Fruit fly (Drosophila melanogaster) whole organism, adult: ENCODE measurements around the gene CG12560.

Experiments used
- CG11617 ChIP-seq: fragments of 200-800 bp; sonication (Bioruptor generic); optimal IDR thresholded peaks from 2 replicates; lab custom pipeline; 2017; ENCODE audit warnings: mild to moderate bottlenecking, missing biosample characterization, missing genetic modification reagents, missing genetic modification characterization
- CG12768 ChIP-seq: fragments of 200-800 bp; sonication (Bioruptor generic); optimal IDR thresholded peaks from 2 replicates; lab custom pipeline; 2017; ENCODE audit warnings: missing biosample characterization, missing genetic modification characterization, mild to moderate bottlenecking, moderate library complexity, missing genetic modification reagents
- CG14711 ChIP-seq: fragments of 200-800 bp; sonication (Bioruptor generic); optimal IDR thresholded peaks from 2 replicates; lab custom pipeline; 2018; ENCODE audit warnings: missing biosample characterization, mild to moderate bottlenecking, missing genetic modification characterization, moderate library complexity
- CG1620 ChIP-seq: fragments of 200-800 bp; sonication (Bioruptor generic); optimal IDR thresholded peaks from 2 replicates; lab custom pipeline; 2016; ENCODE audit warnings: missing biosample characterization, missing genetic modification characterization
- CG33017 ChIP-seq: fragments of 200-800 bp; sonication (Bioruptor generic); optimal IDR thresholded peaks from 2 replicates; lab custom pipeline; 2018; ENCODE audit warnings: missing biosample characterization, mild to moderate bottlenecking, missing genetic modification characterization, moderate library complexity
- CG5204 ChIP-seq: fragments of 200-800 bp; sonication (Bioruptor generic); optimal IDR thresholded peaks from 2 replicates; lab custom pipeline; 2016; ENCODE audit warnings: missing biosample characterization, missing genetic modification characterization
- CG7045 ChIP-seq: fragments of 200-800 bp; sonication (Bioruptor generic); optimal IDR thresholded peaks from 2 replicates; lab custom pipeline; 2017; ENCODE audit warnings: missing biosample characterization, mild to moderate bottlenecking, missing genetic modification characterization
- CG7101 ChIP-seq: fragments of 200-800 bp; sonication (Bioruptor generic); optimal IDR thresholded peaks from 2 replicates; lab custom pipeline; 2018; ENCODE audit warnings: missing biosample characterization, mild to moderate bottlenecking, missing genetic modification characterization, moderate library complexity
- Clk ChIP-seq: fragments of 200-800 bp; sonication (Bioruptor generic); optimal IDR thresholded peaks from 2 replicates; lab custom pipeline; 2017; ENCODE audit warnings: missing biosample characterization, missing genetic modification characterization
- Crg-1 ChIP-seq: fragments of 200-800 bp; sonication (Bioruptor generic); optimal IDR thresholded peaks from 2 replicates; lab custom pipeline; 2016; ENCODE audit warnings: missing biosample characterization, missing genetic modification characterization
- Hr96 ChIP-seq: fragments of 200-800 bp; sonication (Bioruptor generic); optimal IDR thresholded peaks from 2 replicates; lab custom pipeline; 2016; ENCODE audit warnings: missing biosample characterization, missing genetic modification characterization
- Mnt ChIP-seq: fragments of 200-800 bp; sonication (Bioruptor generic); optimal IDR thresholded peaks from 2 replicates; lab custom pipeline; 2016; ENCODE audit warnings: missing biosample characterization, mild to moderate bottlenecking, missing genetic modification characterization
- bab1 ChIP-seq: fragments of 200-800 bp; sonication (Bioruptor generic); optimal IDR thresholded peaks from 3 replicates; lab custom pipeline; 2019; ENCODE audit warnings: missing biosample characterization, mild to moderate bottlenecking, missing genetic modification characterization, moderate library complexity
- cic ChIP-seq: fragments of 200-800 bp; sonication (Bioruptor generic); optimal IDR thresholded peaks from 2 replicates; lab custom pipeline; 2017; ENCODE audit warnings: missing biosample characterization, mild to moderate bottlenecking, missing genetic modification characterization, moderate library complexity
- cnc ChIP-seq, 2 experiments: fragments of >200 bp; optimal IDR thresholded peaks; 2 replicates each; lab custom pipeline; 2017
- kay ChIP-seq: fragments of 200-800 bp; sonication (Bioruptor generic); peaks from one replicate; lab custom pipeline; 2016; ENCODE audit warnings: missing biosample characterization, missing genetic modification characterization, borderline replicate concordance
- ovo ChIP-seq: fragments of 200-800 bp; sonication (Bioruptor generic); optimal IDR thresholded peaks from 2 replicates; lab custom pipeline; 2016; ENCODE audit warnings: missing biosample characterization, missing genetic modification characterization
- pad ChIP-seq: fragments of 200-800 bp; sonication (Bioruptor generic); optimal IDR thresholded peaks from 3 replicates; lab custom pipeline; 2017; ENCODE audit warnings: missing biosample characterization, missing genetic modification characterization, mild to moderate bottlenecking, moderate library complexity, missing genetic modification reagents
- tj ChIP-seq: fragments of 200-800 bp; sonication (Bioruptor generic); optimal IDR thresholded peaks from 3 replicates; lab custom pipeline; 2017; ENCODE audit warnings: missing biosample characterization, mild to moderate bottlenecking, missing genetic modification characterization, moderate library complexity
- toe ChIP-seq: fragments of 200-800 bp; sonication (Bioruptor generic); optimal IDR thresholded peaks from 2 replicates; lab custom pipeline; 2016; ENCODE audit warnings: missing biosample characterization, missing genetic modification characterization

CG12560 gene

DNA sequence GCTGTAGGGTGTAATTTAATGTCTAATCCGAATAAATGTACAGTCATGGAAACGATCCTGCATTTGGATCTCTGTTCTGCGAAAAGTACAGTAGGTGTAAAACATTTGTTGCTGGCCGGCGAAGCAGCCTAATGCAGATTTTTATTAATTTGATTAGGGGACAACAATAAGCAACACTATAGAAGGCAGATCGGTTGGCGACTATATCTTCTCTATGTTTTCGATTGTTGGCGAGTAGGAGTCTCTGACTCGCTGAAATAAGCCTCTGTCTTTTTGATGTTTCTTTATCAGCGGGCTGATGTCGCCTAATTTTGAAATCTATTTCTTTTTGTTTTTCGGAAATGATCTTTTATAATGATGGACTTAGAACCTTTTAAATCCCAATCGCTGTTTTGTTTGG lies 20.8 kb upstream of the CG12560 start:
- TF ChIP-seq bab1 (no peak), cic (GFP tag; lab: Kevin White, UChicago) (no peak), Hr96 (GFP tag; lab: Kevin White, UChicago) (no peak), kay (GFP tag; lab: Kevin White, UChicago) (no peak), CG7045 (no peak), tj (GFP tag; lab: Kevin White, UChicago) (no peak), CG14711 (tag; lab: Kevin White, UChicago) (no peak), CG5204 (GFP tag; lab: Kevin White, UChicago) (no peak), CG7101 (tag; lab: Kevin White, UChicago) (no peak), cnc (optimal IDR thresholded peaks at IDR 0.05; lab: Kevin White, UChicago) (no peak), CG1620 (no peak), Mnt (GFP tag; lab: Kevin White, UChicago) (no peak), Crg-1 (GFP tag; lab: Kevin White, UChicago) (no peak), toe (GFP tag; lab: Kevin White, UChicago) (no peak), pad (no peak), CG11617 (GFP tag; lab: Kevin White, UChicago) (no peak), ovo (no peak), CG33017 (tag; lab: Kevin White, UChicago) (no peak), CG12768 (GFP tag; lab: Kevin White, UChicago) (no peak)

DNA sequence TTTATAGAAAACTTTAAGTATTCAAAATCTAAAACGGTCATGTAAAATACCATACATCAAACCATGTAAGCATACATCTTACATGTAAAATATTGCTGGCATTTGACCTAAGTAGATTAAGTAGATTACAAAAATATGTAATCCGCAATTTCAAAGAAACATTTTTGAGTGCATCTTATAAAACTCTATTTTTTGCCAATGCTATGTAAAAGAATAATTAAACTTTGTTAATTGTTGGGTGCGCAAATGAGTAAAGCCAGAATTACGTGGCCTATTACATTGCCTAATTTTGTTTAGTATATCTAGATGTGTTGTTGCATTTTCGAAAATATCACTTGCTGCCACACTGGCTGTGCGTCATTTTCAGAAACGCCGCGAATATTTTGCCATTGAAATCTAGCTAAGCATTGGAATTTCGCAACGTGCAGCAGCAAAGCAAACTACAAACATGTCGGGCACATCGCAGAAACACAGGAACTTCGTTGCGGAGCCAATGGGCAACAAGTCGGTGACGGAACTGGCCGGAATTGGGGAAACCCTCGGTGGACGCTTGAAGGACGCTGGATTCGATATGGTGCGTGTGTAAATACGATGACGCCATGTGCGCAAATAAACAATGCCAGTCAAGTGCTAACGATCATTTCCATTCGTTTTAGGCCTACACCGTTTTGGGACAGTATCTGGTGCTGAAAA lies 20.0 kb upstream of the CG12560 start, which contains the start of gene baf:
Gene baf, plus strand, starts transcription at position 303 of the 693 bp plus-strand sequence.
- peak; percentile 40 for TF ChIP-seq cic (GFP tag; lab: Kevin White, UChicago)
- no peak for TF ChIP-seq toe (GFP tag; lab: Kevin White, UChicago)
- TF ChIP-seq CG5204 (GFP tag; lab: Kevin White, UChicago) = no peak
- TF ChIP-seq Mnt (GFP tag; lab: Kevin White, UChicago) = peak; percentile 40
- no peak for TF ChIP-seq cnc (optimal IDR thresholded peaks at IDR 0.05; lab: Kevin White, UChicago)

DNA sequence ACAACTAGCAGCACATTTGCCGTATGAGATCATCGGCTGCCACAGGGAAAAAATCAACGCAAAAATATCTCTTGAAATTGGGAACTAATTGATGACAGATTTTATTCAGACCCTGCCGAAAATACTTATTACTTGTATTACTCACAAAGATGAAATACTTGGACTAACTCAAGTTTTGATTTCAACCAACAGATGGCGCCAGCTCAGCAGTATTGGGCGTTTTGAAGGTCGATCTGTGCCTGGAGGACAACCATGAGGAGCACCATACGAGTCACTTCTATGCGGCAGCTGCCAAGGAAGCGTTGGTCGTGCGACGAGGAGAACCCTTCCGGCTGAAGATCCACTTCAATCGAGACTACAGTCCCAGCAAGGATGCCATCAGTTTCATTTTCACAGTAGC lies 15.0 kb upstream of the CG12560 start:
- TF ChIP-seq bab1 (no peak), toe (GFP tag; lab: Kevin White, UChicago) (no peak), tj (GFP tag; lab: Kevin White, UChicago) (no peak), cic (GFP tag; lab: Kevin White, UChicago) (no peak), CG7045 (no peak), Hr96 (GFP tag; lab: Kevin White, UChicago) (no peak), CG12768 (GFP tag; lab: Kevin White, UChicago) (no peak), CG14711 (tag; lab: Kevin White, UChicago) (no peak), Mnt (GFP tag; lab: Kevin White, UChicago) (no peak)

DNA sequence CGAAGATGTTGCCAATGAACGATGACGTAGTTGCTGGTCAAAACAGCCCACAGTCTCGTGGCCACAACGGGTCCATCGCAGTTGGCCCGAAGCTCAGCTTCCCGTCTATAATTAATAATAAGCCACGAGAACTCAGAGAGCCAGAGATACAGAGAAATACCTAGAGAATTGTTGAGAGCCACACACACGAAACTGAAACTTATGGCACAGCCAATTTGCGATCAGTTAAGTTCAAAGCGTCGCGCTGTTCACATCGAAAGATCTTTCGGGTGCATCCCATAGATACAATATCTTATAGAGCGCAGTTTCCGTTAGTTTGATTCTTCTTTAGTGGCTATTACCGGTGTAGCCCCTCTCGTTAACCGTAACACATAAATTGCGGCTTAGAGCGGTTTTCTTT lies 3.3 kb upstream of the CG12560 start:
- TF ChIP-seq CG7045 (no peak), CG14711 (tag; lab: Kevin White, UChicago) (no peak), kay (GFP tag; lab: Kevin White, UChicago) (no peak), Crg-1 (GFP tag; lab: Kevin White, UChicago) (no peak), toe (GFP tag; lab: Kevin White, UChicago) (no peak), CG1620 (no peak), bab1 (no peak), CG7101 (tag; lab: Kevin White, UChicago) (no peak), ovo (no peak), CG11617 (GFP tag; lab: Kevin White, UChicago) (no peak), CG12768 (GFP tag; lab: Kevin White, UChicago) (no peak), CG5204 (GFP tag; lab: Kevin White, UChicago) (no peak), pad (no peak), Clk (GFP tag; lab: Kevin White, UChicago) (no peak)

DNA sequence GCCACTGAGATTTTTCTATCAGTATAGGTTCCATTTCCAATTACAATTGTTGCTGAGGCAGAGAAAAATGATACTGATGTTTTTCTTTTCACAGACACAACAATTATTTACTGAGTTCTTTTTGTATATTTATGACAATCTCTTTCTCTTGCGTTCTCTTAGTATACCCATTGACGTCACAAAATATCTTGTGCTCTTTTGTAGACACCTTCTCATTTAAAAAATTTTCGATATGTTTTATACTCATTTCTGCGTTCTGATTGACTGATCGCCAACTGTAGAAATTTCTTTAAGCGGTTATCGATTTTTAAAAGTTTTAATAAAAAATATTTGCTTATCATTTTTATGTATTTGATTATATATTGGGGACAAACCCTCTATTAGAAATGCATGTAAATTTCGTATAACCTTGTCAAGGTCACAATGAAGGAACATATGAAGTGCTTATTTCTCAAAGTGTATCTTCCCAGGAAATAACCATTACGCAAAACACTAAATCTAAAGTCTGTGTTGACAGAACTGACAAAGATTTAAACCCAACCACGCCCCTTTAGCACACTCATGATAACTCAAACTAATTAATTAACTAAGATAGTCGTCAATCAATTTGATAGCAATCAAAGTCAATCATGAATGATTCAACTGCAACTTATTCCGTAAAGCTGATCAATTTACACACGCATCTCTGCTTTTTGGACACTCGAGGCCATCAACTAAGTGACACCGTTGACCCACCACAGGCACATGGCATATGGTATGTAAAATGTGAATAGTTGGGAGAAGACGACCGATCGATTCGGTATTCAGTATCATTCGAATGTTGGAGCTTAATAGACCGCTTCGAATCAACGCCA lies 1.6 kb upstream of the CG12560 start, which contains the start of the genes Glyat and Tg:
Gene Glyat, minus strand, starts transcription at position 51 of the 854 bp plus-strand sequence.
Gene Tg, plus strand, starts transcription at position 804 of the 854 bp plus-strand sequence.
- TF ChIP-seq tj (GFP tag; lab: Kevin White, UChicago) (peak; percentile 40), Clk (GFP tag; lab: Kevin White, UChicago) (no peak), Mnt (GFP tag; lab: Kevin White, UChicago) (no peak), Crg-1 (GFP tag; lab: Kevin White, UChicago) (no peak), CG7101 (tag; lab: Kevin White, UChicago) (no peak), CG1620 (no peak), bab1 (no peak), kay (GFP tag; lab: Kevin White, UChicago) (peak; percentile 7), CG5204 (GFP tag; lab: Kevin White, UChicago) (no peak), cic (GFP tag; lab: Kevin White, UChicago) (no peak)
